Worm (Caenorhabditis elegans) whole organism, mixed stage, embryonic: ENCODE results near the gene C05E4.7.

ENCODE experiments used
- M03D4.4 ChIP-seq: sonication (generic microtip); optimal IDR thresholded peaks from 2 replicates; lab custom pipeline; 2017; ENCODE audit warnings: mild to moderate bottlenecking, missing genetic modification characterization, missing compliant biosample characterization
- bed-3 ChIP-seq: fragments of 200-800 bp; sonication (Bioruptor generic); optimal IDR thresholded peaks from 3 replicates; lab custom pipeline; 2018; ENCODE audit warnings: mild to moderate bottlenecking, missing genetic modification characterization, moderate library complexity, missing compliant biosample characterization
- blmp-1 ChIP-seq: fragments of 150-350 bp; optimal IDR thresholded peaks from 2 replicates; lab custom pipeline; 2014; ENCODE audit warnings: missing biosample characterization, missing genetic modification characterization
- ceh-39 ChIP-seq: fragments of 150-350 bp; optimal IDR thresholded peaks from 2 replicates; lab custom pipeline; 2014; ENCODE audit warnings: missing biosample characterization, missing genetic modification characterization
- ceh-83 ChIP-seq: fragments of 200-800 bp; sonication (Bioruptor generic); optimal IDR thresholded peaks from 2 replicates; lab custom pipeline; 2018; ENCODE audit warnings: mild to moderate bottlenecking, missing genetic modification characterization, missing compliant biosample characterization
- ces-1 ChIP-seq: fragments of 150-350 bp; optimal IDR thresholded peaks from 2 replicates; lab custom pipeline; 2014; ENCODE audit warnings: missing biosample characterization, missing genetic modification reagents, missing genetic modification characterization
- cnd-1 ChIP-seq: fragments of 200-800 bp; sonication (Bioruptor generic); optimal IDR thresholded peaks from 2 replicates; lab custom pipeline; 2018; ENCODE audit warnings: mild to moderate bottlenecking, missing genetic modification characterization, missing compliant biosample characterization
- drap-1 ChIP-seq: fragments of 200-800 bp; sonication (Bioruptor generic); optimal IDR thresholded peaks from 3 replicates; lab custom pipeline; 2018; ENCODE audit warnings: mild to moderate bottlenecking, missing genetic modification characterization, missing compliant biosample characterization
- elt-3 ChIP-seq: fragments of 150-350 bp; optimal IDR thresholded peaks from 2 replicates; lab custom pipeline; 2014; ENCODE audit warnings: missing biosample characterization, missing genetic modification characterization
- flh-1 ChIP-seq: fragments of 200-800 bp; sonication (Bioruptor generic); optimal IDR thresholded peaks from 2 replicates; lab custom pipeline; 2018; ENCODE audit warnings: mild to moderate bottlenecking, missing genetic modification characterization, moderate library complexity, missing compliant biosample characterization
- ham-2 ChIP-seq: fragments of 200-800 bp; sonication (Bioruptor generic); optimal IDR thresholded peaks from 2 replicates; lab custom pipeline; 2018; ENCODE audit warnings: mild to moderate bottlenecking, missing genetic modification characterization, missing compliant biosample characterization
- hlh-1 ChIP-seq: fragments of 150-350 bp; optimal IDR thresholded peaks from 2 replicates; lab custom pipeline; 2014; ENCODE audit warnings: missing biosample characterization, missing genetic modification reagents, missing genetic modification characterization
- lin-13 ChIP-seq: fragments of 150-350 bp; optimal IDR thresholded peaks from 2 replicates; lab custom pipeline; 2014; ENCODE audit warnings: missing biosample characterization, missing genetic modification characterization
- lin-32 ChIP-seq: fragments of 200-800 bp; sonication (Bioruptor generic); optimal IDR thresholded peaks from 2 replicates; lab custom pipeline; 2018; ENCODE audit warnings: mild to moderate bottlenecking, missing genetic modification characterization, missing compliant biosample characterization
- lsy-2 ChIP-seq: fragments of 150-350 bp; optimal IDR thresholded peaks from 2 replicates; lab custom pipeline; 2014; ENCODE audit warnings: missing biosample characterization, missing genetic modification characterization
- mab-5 ChIP-seq: fragments of 150-350 bp; optimal IDR thresholded peaks from 2 replicates; lab custom pipeline; 2014; ENCODE audit warnings: missing biosample characterization, missing genetic modification characterization
- mep-1 ChIP-seq: fragments of 150-350 bp; optimal IDR thresholded peaks from 2 replicates; lab custom pipeline; 2017; ENCODE audit warnings: missing biosample characterization, missing genetic modification reagents, missing genetic modification characterization, inconsistent platforms
- mls-2 ChIP-seq: sonication (generic microtip); optimal IDR thresholded peaks from 2 replicates; lab custom pipeline; 2016; ENCODE audit warnings: mild to moderate bottlenecking, missing genetic modification characterization, moderate library complexity, missing compliant biosample characterization
- nhr-12 ChIP-seq: fragments of 150-350 bp; optimal IDR thresholded peaks from 2 replicates; lab custom pipeline; 2014; ENCODE audit warnings: missing biosample characterization, missing genetic modification characterization
- nhr-2 ChIP-seq: fragments of 150-350 bp; optimal IDR thresholded peaks from 2 replicates; lab custom pipeline; 2014; ENCODE audit warnings: missing biosample characterization, missing genetic modification characterization
- nhr-237 ChIP-seq: fragments of 150-350 bp; optimal IDR thresholded peaks from 2 replicates; lab custom pipeline; 2014; ENCODE audit warnings: missing biosample characterization, missing genetic modification characterization
- nhr-28 ChIP-seq: fragments of 150-350 bp; optimal IDR thresholded peaks from 2 replicates; lab custom pipeline; 2014; ENCODE audit warnings: missing biosample characterization, missing genetic modification characterization
- nhr-76 ChIP-seq: sonication (generic microtip); optimal IDR thresholded peaks from 2 replicates; lab custom pipeline; 2017; ENCODE audit warnings: missing biosample characterization, missing genetic modification characterization
- pha-4 ChIP-seq: fragments of 150-350 bp; optimal IDR thresholded peaks from 2 replicates; lab custom pipeline; 2018; ENCODE audit warnings: missing biosample characterization, missing genetic modification reagents, missing genetic modification characterization
- sem-2 ChIP-seq: fragments of 200-800 bp; sonication (Bioruptor generic); optimal IDR thresholded peaks from 2 replicates; lab custom pipeline; 2018; ENCODE audit warnings: mild to moderate bottlenecking, missing genetic modification characterization, missing compliant biosample characterization
- snpc-4 ChIP-seq: fragments of 150-350 bp; optimal IDR thresholded peaks from 2 replicates; lab custom pipeline; 2014; ENCODE audit warnings: missing biosample characterization, missing genetic modification characterization
- tbx-8 ChIP-seq: fragments of 200-800 bp; sonication (Bioruptor generic); optimal IDR thresholded peaks from 2 replicates; lab custom pipeline; 2018; ENCODE audit warnings: mild to moderate bottlenecking, missing genetic modification characterization, moderate library complexity, missing compliant biosample characterization
- unc-120 ChIP-seq: sonication (generic microtip); optimal IDR thresholded peaks from 2 replicates; lab custom pipeline; 2017; ENCODE audit warnings: missing genetic modification characterization, missing compliant biosample characterization; ENCODE audit not compliant: poor library complexity, severe bottlenecking
- unc-39 ChIP-seq: fragments of 150-350 bp; optimal IDR thresholded peaks from 2 replicates; lab custom pipeline; 2014; ENCODE audit warnings: missing biosample characterization, missing genetic modification characterization
- unc-62 ChIP-seq: fragments of 150-350 bp; optimal IDR thresholded peaks from 2 replicates; lab custom pipeline; 2014; ENCODE audit warnings: missing biosample characterization, missing genetic modification reagents, missing genetic modification characterization
- zip-8 ChIP-seq: fragments of 150-350 bp; optimal IDR thresholded peaks from 2 replicates; lab custom pipeline; 2014; ENCODE audit warnings: missing biosample characterization, missing genetic modification characterization
- ztf-11 ChIP-seq: fragments of 150-350 bp; optimal IDR thresholded peaks from 2 replicates; lab custom pipeline; 2014; ENCODE audit warnings: missing biosample characterization, missing genetic modification characterization

The C05E4.7 gene

ce11 chrV:728822-729493 lies 13.0 kb upstream of the C05E4.7 start:
- TF ChIP-seq pha-4 (tag; lab: Kevin White, UChicago) (no peak), hlh-1 (tag; lab: Kevin White, UChicago) (peak; percentile 2), zip-8 (tag; lab: Kevin White, UChicago) (no peak), cnd-1 (tag; lab: Kevin White, UChicago) (no peak), snpc-4 (tag; lab: Kevin White, UChicago) (no peak), nhr-12 (tag; lab: Kevin White, UChicago) (no peak)

- TF ChIP-seq ztf-11 (tag; lab: Kevin White, UChicago) (no peak), unc-62 (GFP tag; lab: Kevin White, UChicago) (no peak), mls-2 (tag; lab: Kevin White, UChicago) (no peak), ceh-39 (tag; lab: Kevin White, UChicago) (no peak), drap-1 (GFP tag; lab: Kevin White, UChicago) (no peak), tbx-8 (GFP tag; lab: Kevin White, UChicago) (no peak), elt-3 (tag; lab: Kevin White, UChicago) (no peak), pha-4 (tag; lab: Kevin White, UChicago) (no peak), nhr-12 (tag; lab: Kevin White, UChicago) (no peak), M03D4.4 (tag; lab: Kevin White, UChicago) (no peak), bed-3 (no peak), mab-5 (tag; lab: Kevin White, UChicago) (no peak), nhr-237 (no peak)
Measured at ce11 chrV:730216-730615, 11.7 kb upstream of the C05E4.7 start.

- TF ChIP-seq unc-62 (GFP tag; lab: Kevin White, UChicago) (peak; percentile 87), mep-1 (tag; lab: Kevin White, UChicago) (no peak), tbx-8 (GFP tag; lab: Kevin White, UChicago) (no peak), flh-1 (no peak), mls-2 (tag; lab: Kevin White, UChicago) (no peak), ztf-11 (tag; lab: Kevin White, UChicago) (no peak), unc-120 (tag; lab: Kevin White, UChicago) (peak; percentile 91), M03D4.4 (tag; lab: Kevin White, UChicago) (peak; percentile 41), hlh-1 (tag; lab: Kevin White, UChicago) (peak; percentile 98), nhr-2 (tag; lab: Kevin White, UChicago) (peak; percentile 89), ces-1 (GFP tag; lab: Kevin White, UChicago) (no peak), nhr-237 (no peak), drap-1 (GFP tag; lab: Kevin White, UChicago) (peak; percentile 11)
Measured at ce11 chrV:731330-731729, 10.6 kb upstream of the C05E4.7 start.

- TF ChIP-seq lin-32 (GFP tag; lab: Kevin White, UChicago) (no peak), unc-39 (tag; lab: Kevin White, UChicago) (no peak), ces-1 (GFP tag; lab: Kevin White, UChicago) (no peak), flh-1 (no peak), nhr-12 (tag; lab: Kevin White, UChicago) (no peak), lin-13 (tag; lab: Kevin White, UChicago) (no peak), blmp-1 (tag; lab: Kevin White, UChicago) (no peak), zip-8 (tag; lab: Kevin White, UChicago) (no peak), ham-2 (no peak), ceh-39 (tag; lab: Kevin White, UChicago) (no peak), nhr-237 (no peak), nhr-28 (tag; lab: Kevin White, UChicago) (no peak), bed-3 (no peak), M03D4.4 (tag; lab: Kevin White, UChicago) (no peak), ceh-83 (GFP tag; lab: Kevin White, UChicago) (no peak), nhr-76 (tag; lab: Kevin White, UChicago) (no peak), sem-2 (no peak), lsy-2 (tag; lab: Kevin White, UChicago) (no peak)
- TF ChIP-seq, all 35 proteins: peak for 0
Measured at ce11 chrV:736171-736570, 5.7 kb upstream of the C05E4.7 start, which contains the start of gene srj-25. Gene srj-25, minus strand, starts transcription at chrV:736271.
